Worm (Caenorhabditis elegans) whole organism, L1 larva: ENCODE results near the gene C16A3.2.
A peak's percentile ranks its signal among the peaks of the same experiment; 100 is the strongest.

Source experiments
- ama-1 ChIP-seq: fragments of 150-350 bp; optimal IDR thresholded peaks from 2 replicates; lab custom pipeline; 2014
- blmp-1 ChIP-seq: fragments of 150-350 bp; optimal IDR thresholded peaks from 2 replicates; lab custom pipeline; 2014; ENCODE audit warnings: missing biosample characterization, missing genetic modification characterization
- dpl-1 ChIP-seq, 3 experiments: fragments of 150-350 bp in 2 of 3; sonication (generic microtip) in 1 of 3; optimal IDR thresholded peaks; 2 replicates each; lab custom pipeline; 2014 to 2017; ENCODE audit warnings: missing biosample characterization in 3 of 3, missing genetic modification characterization in 3 of 3, missing genetic modification reagents in 3 of 3
- efl-1 ChIP-seq, 4 experiments: fragments of 150-350 bp; optimal IDR thresholded peaks in 3 of 4; peaks in 1 of 4; 1 replicate in 1 of 4; 2 replicates in 3 of 4; lab custom pipeline; 2014; ENCODE audit warnings: missing biosample characterization in 2 of 4, missing genetic modification characterization in 2 of 4, missing genetic modification reagents in 2 of 4
- elt-3 ChIP-seq, 6 experiments: fragments of 150-350 bp in 1 of 6; sonication (generic microtip); optimal IDR thresholded peaks; 2 replicates each; lab custom pipeline; 2017 to 2018; ENCODE audit warnings: missing biosample characterization in 6 of 6, missing genetic modification characterization in 6 of 6, inconsistent platforms in 1 of 6
- fkh-4 ChIP-seq: sonication (generic microtip); optimal IDR thresholded peaks from 2 replicates; lab custom pipeline; 2016; ENCODE audit warnings: missing compliant biosample characterization, missing genetic modification characterization, borderline replicate concordance
- jun-1 ChIP-seq: fragments of 150-350 bp; optimal IDR thresholded peaks from 2 replicates; lab custom pipeline; 2014; ENCODE audit warnings: missing biosample characterization, missing genetic modification reagents, missing genetic modification characterization
- lin-39 ChIP-seq: fragments of 150-350 bp; optimal IDR thresholded peaks from 2 replicates; lab custom pipeline; 2014; ENCODE audit warnings: missing biosample characterization, missing genetic modification reagents, missing genetic modification characterization
- lsy-2 ChIP-seq, 2 experiments: fragments of 150-350 bp; optimal IDR thresholded peaks; 2 replicates each; lab custom pipeline; 2014; ENCODE audit warnings: missing biosample characterization in 2 of 2, missing genetic modification characterization in 2 of 2
- nhr-237 ChIP-seq: fragments of 150-350 bp; optimal IDR thresholded peaks from 2 replicates; lab custom pipeline; 2014; ENCODE audit warnings: missing biosample characterization, missing genetic modification characterization
- nhr-76 ChIP-seq: sonication (generic microtip); optimal IDR thresholded peaks from 2 replicates; lab custom pipeline; 2017; ENCODE audit warnings: missing biosample characterization, missing genetic modification characterization
- skn-1 ChIP-seq: fragments of 150-350 bp; optimal IDR thresholded peaks from 2 replicates; lab custom pipeline; 2014; ENCODE audit warnings: missing biosample characterization, missing genetic modification characterization
- tbx-2 ChIP-seq: sonication (generic microtip); optimal IDR thresholded peaks from 2 replicates; lab custom pipeline; 2016; ENCODE audit warnings: missing genetic modification characterization, missing compliant biosample characterization
- unc-30 ChIP-seq: sonication (generic microtip); optimal IDR thresholded peaks from 2 replicates; lab custom pipeline; 2017; ENCODE audit warnings: missing biosample characterization, missing genetic modification characterization

ce11 chrIII:6364395-6364794 is 25.2 kb upstream of the C16A3.2 start:
- TF ChIP-seq blmp-1 (tag; lab: Kevin White, UChicago): peak; percentile 94
- no peak for TF ChIP-seq skn-1
- no peak for TF ChIP-seq nhr-237 (tag; lab: Kevin White, UChicago)
- no peak for TF ChIP-seq nhr-76 (tag; lab: Kevin White, UChicago)
- peak; percentile 58 for TF ChIP-seq lin-39 (tag; lab: Kevin White, UChicago)
- TF ChIP-seq unc-30 (tag; lab: Kevin White, UChicago): no peak
- TF ChIP-seq ama-1 (lab: Kevin White, UChicago): no peak
- no peak for TF ChIP-seq fkh-4 (tag; lab: Kevin White, UChicago)
- peak in 1 of 2 experiments; percentile 4 for TF ChIP-seq efl-1 (optimal IDR thresholded peaks at IDR 0.05; lab: Kevin White, UChicago)
- TF ChIP-seq efl-1 (GFP tag; optimal IDR thresholded peaks at IDR 0.05 in 1 of 2; lab: Kevin White, UChicago): no peak
- TF ChIP-seq lsy-2 (tag; optimal IDR thresholded peaks at IDR 0.05; lab: Kevin White, UChicago): peak; percentile 46 to 59
- TF ChIP-seq elt-3 (tag; optimal IDR thresholded peaks at IDR 0.05; lab: Kevin White, UChicago): peak in 1 of 6 experiments; percentile 27
- TF ChIP-seq tbx-2 (tag; lab: Kevin White, UChicago): no peak
- TF ChIP-seq dpl-1 (GFP tag; optimal IDR thresholded peaks at IDR 0.05; lab: Kevin White, UChicago): no peak
- no peak for TF ChIP-seq jun-1
